Worm (Caenorhabditis elegans) whole organism, L2 larva: ENCODE results near the gene sgcb-1.

Source experiments
- R02D3.7 ChIP-seq: fragments of 150-350 bp; optimal IDR thresholded peaks from 2 replicates; lab custom pipeline; 2014; ENCODE audit warnings: missing biosample characterization, missing genetic modification characterization
- lsy-2 ChIP-seq, 2 experiments: fragments of 150-350 bp in 1 of 2; sonication (generic microtip) in 1 of 2; optimal IDR thresholded peaks; 2 replicates each; lab custom pipeline; 2014 to 2017; ENCODE audit warnings: missing biosample characterization in 2 of 2, missing genetic modification characterization in 2 of 2
- mab-5 ChIP-seq: fragments of 150-350 bp; optimal IDR thresholded peaks from 2 replicates; lab custom pipeline; 2014; ENCODE audit warnings: missing biosample characterization, missing genetic modification characterization
- nhr-77 ChIP-seq: fragments of 150-350 bp; optimal IDR thresholded peaks from 2 replicates; lab custom pipeline; 2014; ENCODE audit warnings: missing biosample characterization, missing genetic modification characterization
- peb-1 ChIP-seq: fragments of 150-350 bp; optimal IDR thresholded peaks from 2 replicates; lab custom pipeline; 2014; ENCODE audit warnings: missing biosample characterization, missing genetic modification characterization
- zag-1 ChIP-seq: fragments of 150-350 bp; optimal IDR thresholded peaks from 2 replicates; lab custom pipeline; 2014; ENCODE audit warnings: missing biosample characterization, missing genetic modification characterization
- ztf-4 ChIP-seq: fragments of 150-350 bp; optimal IDR thresholded peaks from 2 replicates; lab custom pipeline; 2014; ENCODE audit warnings: missing biosample characterization, missing genetic modification characterization

DNA sequence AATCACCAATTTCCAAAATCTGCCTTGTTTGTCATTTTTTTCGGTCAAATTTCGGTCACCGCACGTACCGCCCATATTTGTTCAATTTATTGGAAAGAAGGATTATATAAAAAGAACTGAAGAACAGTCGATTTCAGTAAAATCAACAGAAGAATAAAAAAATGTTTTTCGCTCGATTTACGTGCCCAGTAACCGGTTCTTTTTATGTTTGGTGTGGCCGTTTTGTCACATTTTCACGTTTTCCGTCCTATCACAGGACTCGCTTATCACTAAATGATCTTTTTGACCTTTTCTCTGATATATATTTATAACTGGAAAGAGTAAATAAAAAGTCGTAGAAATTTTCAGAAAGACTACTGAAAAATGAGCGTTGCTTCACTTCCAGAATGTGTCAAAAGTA, 6.6 kb upstream of the sgcb-1 start, which contains the start of gene far-7:
- TF ChIP-seq zag-1 (no peak), R02D3.7 (tag; lab: Kevin White, UChicago) (no peak), nhr-77 (no peak), lsy-2 (tag; optimal IDR thresholded peaks at IDR 0.05; lab: Kevin White, UChicago) (no peak), peb-1 (tag; lab: Kevin White, UChicago) (no peak), ztf-4 (tag; lab: Kevin White, UChicago) (no peak), mab-5 (tag; lab: Kevin White, UChicago) (no peak)
